Fruit fly (Drosophila melanogaster) whole organism, adult: ENCODE results near the gene Trx2.

Source experiments
- CG14711 ChIP-seq: fragments of 200-800 bp; sonication (Bioruptor generic); optimal IDR thresholded peaks from 2 replicates; lab custom pipeline; 2018; ENCODE audit warnings: missing biosample characterization, mild to moderate bottlenecking, missing genetic modification characterization, moderate library complexity
- CG1620 ChIP-seq: fragments of 200-800 bp; sonication (Bioruptor generic); optimal IDR thresholded peaks from 2 replicates; lab custom pipeline; 2016; ENCODE audit warnings: missing biosample characterization, missing genetic modification characterization
- CG7101 ChIP-seq: fragments of 200-800 bp; sonication (Bioruptor generic); optimal IDR thresholded peaks from 2 replicates; lab custom pipeline; 2018; ENCODE audit warnings: missing biosample characterization, mild to moderate bottlenecking, missing genetic modification characterization, moderate library complexity
- Crg-1 ChIP-seq: fragments of 200-800 bp; sonication (Bioruptor generic); optimal IDR thresholded peaks from 2 replicates; lab custom pipeline; 2016; ENCODE audit warnings: missing biosample characterization, missing genetic modification characterization
- Mnt ChIP-seq: fragments of 200-800 bp; sonication (Bioruptor generic); optimal IDR thresholded peaks from 2 replicates; lab custom pipeline; 2016; ENCODE audit warnings: missing biosample characterization, mild to moderate bottlenecking, missing genetic modification characterization
- kay ChIP-seq: fragments of 200-800 bp; sonication (Bioruptor generic); peaks from one replicate; lab custom pipeline; 2016; ENCODE audit warnings: missing biosample characterization, missing genetic modification characterization, borderline replicate concordance
- tj ChIP-seq: fragments of 200-800 bp; sonication (Bioruptor generic); optimal IDR thresholded peaks from 3 replicates; lab custom pipeline; 2017; ENCODE audit warnings: missing biosample characterization, mild to moderate bottlenecking, missing genetic modification characterization, moderate library complexity
- toe ChIP-seq: fragments of 200-800 bp; sonication (Bioruptor generic); optimal IDR thresholded peaks from 2 replicates; lab custom pipeline; 2016; ENCODE audit warnings: missing biosample characterization, missing genetic modification characterization

DNA sequence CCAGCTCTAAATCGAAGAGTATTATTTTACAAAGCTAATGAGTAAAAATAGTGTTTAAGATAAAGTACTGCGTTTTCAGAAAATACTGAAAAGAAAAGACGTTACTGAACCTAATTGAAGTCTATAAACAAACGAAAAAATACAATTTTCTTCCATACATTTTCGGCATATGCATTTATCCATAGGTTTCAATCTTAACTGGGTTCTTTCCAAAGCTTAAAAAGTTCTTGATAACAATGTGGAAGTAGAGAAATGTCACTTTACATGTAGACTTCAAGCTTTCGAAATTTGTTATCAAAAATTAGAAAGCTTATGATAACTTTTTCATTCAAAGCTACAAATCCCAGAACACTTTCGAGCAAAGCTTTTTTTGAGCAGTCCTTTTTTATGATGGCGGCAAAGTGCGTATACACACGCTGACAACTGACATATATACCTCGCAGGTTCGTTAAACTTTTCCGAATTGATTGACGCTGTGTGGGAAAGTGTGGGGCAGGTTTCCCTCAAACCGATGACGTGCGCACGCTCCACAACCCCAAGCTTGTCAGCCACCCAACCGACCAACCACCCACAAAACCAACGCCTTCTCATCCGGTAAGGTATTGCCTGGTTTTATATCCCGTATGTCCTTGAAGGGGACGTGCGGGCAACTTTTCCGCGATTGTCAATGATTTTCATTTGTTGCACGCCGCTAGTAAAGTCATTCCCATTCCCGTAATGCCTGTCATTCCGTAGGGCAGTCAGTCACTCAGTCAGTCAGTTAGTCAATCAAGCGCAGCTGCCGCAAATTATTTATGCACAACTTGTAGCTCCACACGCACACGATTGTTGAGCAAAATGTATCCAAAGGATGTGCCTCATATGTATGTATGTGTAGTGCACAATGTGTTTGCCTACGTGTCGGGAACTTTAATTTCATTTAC lies 44.6 kb downstream of the Trx2 start:
- TF ChIP-seq Crg-1 (GFP tag; lab: Kevin White, UChicago): no peak
- TF ChIP-seq tj (GFP tag; lab: Kevin White, UChicago): no peak
- no peak for TF ChIP-seq CG1620 (GFP tag; lab: Kevin White, UChicago)
- no peak for TF ChIP-seq Mnt
- TF ChIP-seq CG7101 (tag; lab: Kevin White, UChicago): no peak
- TF ChIP-seq CG14711 (tag; lab: Kevin White, UChicago): no peak
- TF ChIP-seq kay (GFP tag; lab: Kevin White, UChicago): no peak
- no peak for TF ChIP-seq toe (GFP tag; lab: Kevin White, UChicago)
